Worm (Caenorhabditis elegans): ENCODE data around the gene tmed-10.

tmed-10 gene

DNA sequence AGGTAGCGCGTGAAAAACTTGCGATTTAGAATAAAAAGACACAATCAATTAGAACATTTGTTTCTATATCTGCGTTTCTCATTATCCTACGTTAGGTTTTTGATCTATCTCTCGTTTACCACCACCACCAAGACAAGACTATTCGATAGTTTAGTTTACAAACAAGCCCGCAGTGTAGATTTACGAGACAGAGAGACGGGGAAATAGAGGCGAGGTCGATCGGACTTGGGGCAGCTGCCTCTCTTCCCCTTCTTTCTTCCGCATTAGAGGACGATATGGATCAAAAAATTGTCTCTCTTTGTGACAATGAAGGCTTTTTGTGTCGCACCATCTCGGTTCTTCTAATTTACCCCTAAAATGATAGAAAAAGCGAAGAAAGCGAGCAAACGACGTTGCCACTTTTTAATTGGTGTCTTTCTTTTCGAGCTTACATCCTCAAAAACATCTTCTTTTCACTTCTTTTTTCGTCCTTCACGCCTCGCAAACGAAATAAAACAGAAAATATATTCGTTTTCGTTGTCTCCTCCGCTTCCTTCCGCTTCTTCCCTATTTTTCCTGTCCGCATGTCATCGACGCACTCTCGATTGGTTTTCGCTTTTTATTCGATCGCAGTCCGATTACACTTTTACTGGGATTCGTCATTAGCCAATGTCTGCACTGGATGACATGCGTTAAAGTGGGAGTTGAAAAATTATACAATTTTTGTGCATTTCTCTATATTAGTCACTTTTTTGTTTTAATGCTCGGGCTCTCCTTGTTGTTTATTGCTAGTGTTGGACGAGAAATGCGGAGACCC is 45.2 kb downstream of the tmed-10 start:
- TF ChIP-seq med-1 (GFP tag; optimal IDR thresholded peaks at IDR 0.05; ENCODE audit: insufficient read depth) (no peak), T22C8.4 (GFP tag; IDR thresholded peaks at IDR 0.05) (no peak), ztf-29 (GFP tag; IDR thresholded peaks at IDR 0.05) (0 out of 2 replicates have a peak, but pooled peaks have one; percentile 11), ztf-23 (GFP tag; IDR thresholded peaks at IDR 0.05) (no peak), ref-1 (GFP tag; conservative IDR thresholded peaks at IDR 0.05) (no peak), cog-1 (tag; optimal IDR thresholded peaks at IDR 0.05) (peak; percentile 55), tab-1 (GFP tag; IDR thresholded peaks at IDR 0.05) (no peak)

- TF ChIP-seq cog-1 (tag; optimal IDR thresholded peaks at IDR 0.05) (no peak), T22C8.4 (GFP tag; IDR thresholded peaks at IDR 0.05) (peak; percentile 62)
These were observed 47.2 kb downstream of the tmed-10 start for ce11 chrV:11279564-11279963.
